ENCODE assay signal across 4 fruit fly cellular contexts in genomic region chr2L:12602200-12602628, dm6.
TF ChIP-seq lines count a peak whose summit lies in the region.

No protein-coding gene starts in this region.

- TF ChIP-seq CTCF in whole organism, embryonic (GFP tag; optimal IDR thresholded peaks at IDR 0.05; lab: Kevin White, UChicago) = no peak

TF ChIP-seq in whole organism, embryonic, 481 proteins besides CTCF, POLR2A, EP300 and RAD21:
- TF ChIP-seq CG11504 (tag; optimal IDR thresholded peaks at IDR 0.05; lab: Kevin White, UChicago) (peak; percentile 47), lmd (GFP tag; IDR thresholded peaks at IDR 0.05; lab: Robert Waterston, UW) (no peak), gem (tag; optimal IDR thresholded peaks at IDR 0.05; lab: Kevin White, UChicago) (peak; percentile 16), hbn (GFP tag; IDR thresholded peaks at IDR 0.05; lab: Robert Waterston, UW; ENCODE audit: partially characterized antibody) (no peak), CG17385 (GFP tag; optimal IDR thresholded peaks at IDR 0.05; lab: Kevin White, UChicago) (no peak), Eip74EF (GFP tag; optimal IDR thresholded peaks at IDR 0.05; lab: Kevin White, UChicago) (no peak), Opbp (GFP tag; IDR thresholded peaks at IDR 0.05; lab: Robert Waterston, UW; ENCODE audit: partially characterized antibody) (no peak), CG10321 (GFP tag; IDR thresholded peaks at IDR 0.05; lab: Robert Waterston, UW) (no peak), Jarid2 (GFP tag; optimal IDR thresholded peaks at IDR 0.05; lab: Kevin White, UChicago) (no peak), CG9215 (GFP tag; IDR thresholded peaks at IDR 0.05; lab: Robert Waterston, UW) (no peak), Sry-β (GFP tag; optimal IDR thresholded peaks at IDR 0.05; lab: Kevin White, UChicago) (no peak), dmrt11E (tag; optimal IDR thresholded peaks at IDR 0.05; lab: Kevin White, UChicago) (peak; percentile 20), inv (GFP tag; IDR thresholded peaks at IDR 0.05; lab: Robert Waterston, UW; ENCODE audit: partially characterized antibody) (no peak), dmrt99B (tag; optimal IDR thresholded peaks at IDR 0.05; lab: Kevin White, UChicago) (no peak), nom (GFP tag; optimal IDR thresholded peaks at IDR 0.05; lab: Kevin White, UChicago) (peak; percentile 40), bsh (GFP tag; optimal IDR thresholded peaks at IDR 0.05; lab: Kevin White, UChicago) (peak in 1 of 2 experiments; percentile 50), dimm (GFP tag; IDR thresholded peaks at IDR 0.05; lab: Robert Waterston, UW) (no peak), shn (GFP tag; optimal IDR thresholded peaks at IDR 0.05; lab: Kevin White, UChicago) (no peak)

TF ChIP-seq in whole organism, prepupa, 60 proteins besides CTCF, POLR2A, EP300 and RAD21 (continues in another document):
- TF ChIP-seq Lpt (GFP tag; optimal IDR thresholded peaks at IDR 0.05; lab: Kevin White, UChicago) (peak; percentile 38), CG8632 (GFP tag; optimal IDR thresholded peaks at IDR 0.05; lab: Kevin White, UChicago) (peak; percentile 71), Eip78C (GFP tag; lab: Kevin White, UChicago) (peak; percentile 95), salr (GFP tag; optimal IDR thresholded peaks at IDR 0.05; lab: Kevin White, UChicago) (peak in 1 of 2 experiments; percentile 64), CG11294 (GFP tag; IDR thresholded peaks at IDR 0.05; lab: Robert Waterston, UW) (no peak), Sox102F (GFP tag; optimal IDR thresholded peaks at IDR 0.05; lab: Kevin White, UChicago) (peak; percentile 34), dac (GFP tag; optimal IDR thresholded peaks at IDR 0.05; lab: Kevin White, UChicago) (no peak), CG8119 (GFP tag; IDR thresholded peaks at IDR 0.05; lab: Robert Waterston, UW) (peak; percentile 76), CG6276 (GFP tag; optimal IDR thresholded peaks at IDR 0.05; lab: Kevin White, UChicago) (peak; percentile 45), Blimp-1 (GFP tag; optimal IDR thresholded peaks at IDR 0.05; lab: Kevin White, UChicago) (no peak), CG6808 (GFP tag; optimal IDR thresholded peaks at IDR 0.05; lab: Kevin White, UChicago) (peak; percentile 84), CG11902 (GFP tag; optimal IDR thresholded peaks at IDR 0.05; lab: Kevin White, UChicago) (peak; percentile 3), net (GFP tag; optimal IDR thresholded peaks at IDR 0.05; lab: Kevin White, UChicago) (peak; percentile 22), Hr38 (GFP tag; optimal IDR thresholded peaks at IDR 0.05; lab: Kevin White, UChicago) (no peak), CG1621 (tag; optimal IDR thresholded peaks at IDR 0.05; lab: Kevin White, UChicago) (peak; percentile 49), pdm3 (GFP tag; optimal IDR thresholded peaks at IDR 0.05; lab: Kevin White, UChicago) (peak; percentile 65), Sox14 (GFP tag; optimal IDR thresholded peaks at IDR 0.05; lab: Kevin White, UChicago) (peak; percentile 33), CG11762 (GFP tag; optimal IDR thresholded peaks at IDR 0.05; lab: Kevin White, UChicago; ENCODE audit: insufficient read depth) (peak; percentile 44), CG4318 (GFP tag; optimal IDR thresholded peaks at IDR 0.05; lab: Kevin White, UChicago) (peak; percentile 6), spab (GFP tag; optimal IDR thresholded peaks at IDR 0.05; lab: Kevin White, UChicago) (peak; percentile 73), CG32006 (GFP tag; optimal IDR thresholded peaks at IDR 0.05; lab: Kevin White, UChicago) (peak; percentile 77), CG3032 (tag; optimal IDR thresholded peaks at IDR 0.05; lab: Kevin White, UChicago) (peak; percentile 85), Eip93F (GFP tag; optimal IDR thresholded peaks at IDR 0.05; lab: Kevin White, UChicago) (no peak), CG6163 (GFP tag; IDR thresholded peaks at IDR 0.05; lab: Robert Waterston, UW) (no peak), eg (GFP tag; IDR thresholded peaks at IDR 0.05; lab: Robert Waterston, UW) (no peak; the same call in 2 of the 3 replicates)

TF ChIP-seq in whole organism, pupa, 21 proteins besides CTCF, POLR2A, EP300 and RAD21:
- TF ChIP-seq CG13204 (GFP tag; optimal IDR thresholded peaks at IDR 0.05; lab: Kevin White, UChicago) (no peak), Pif1A (GFP tag; optimal IDR thresholded peaks at IDR 0.05; lab: Kevin White, UChicago) (peak; percentile 32), CG8159 (tag; optimal IDR thresholded peaks at IDR 0.05; lab: Kevin White, UChicago) (peak; percentile 91), Snoo (tag; optimal IDR thresholded peaks at IDR 0.05; lab: Kevin White, UChicago) (peak; percentile 56), CG34367 (tag; optimal IDR thresholded peaks at IDR 0.05; lab: Kevin White, UChicago) (peak; percentile 83), rn (GFP tag; IDR thresholded peaks at IDR 0.05; lab: Robert Waterston, UW) (no peak), CG8301 (tag; optimal IDR thresholded peaks at IDR 0.05; lab: Kevin White, UChicago) (peak; percentile 72), CG17806 (tag; optimal IDR thresholded peaks at IDR 0.05; lab: Kevin White, UChicago) (peak; percentile 78), D1 (tag; optimal IDR thresholded peaks at IDR 0.05; lab: Kevin White, UChicago) (peak; percentile 88), CG32121 (GFP tag; IDR thresholded peaks at IDR 0.05; lab: Robert Waterston, UW) (no peak; the same call in 1 of the 2 replicates), Pif1B (GFP tag; optimal IDR thresholded peaks at IDR 0.05; lab: Kevin White, UChicago) (peak; percentile 4), EcR (GFP tag; optimal IDR thresholded peaks at IDR 0.05; lab: Kevin White, UChicago) (no peak), CG4496 (GFP tag; IDR thresholded peaks at IDR 0.05; lab: Robert Waterston, UW) (peak; percentile 18; the same call in 1 of the 3 replicates), CG14655 (GFP tag; optimal IDR thresholded peaks at IDR 0.05; lab: Kevin White, UChicago) (peak; percentile 71), CG15710 (tag; optimal IDR thresholded peaks at IDR 0.05; lab: Kevin White, UChicago) (peak; percentile 86), CG9948 (tag; optimal IDR thresholded peaks at IDR 0.05; lab: Kevin White, UChicago) (peak; percentile 90), CG10348 (GFP tag; IDR thresholded peaks at IDR 0.05; lab: Robert Waterston, UW) (no peak), CG12605 (GFP tag; IDR thresholded peaks at IDR 0.05; lab: Robert Waterston, UW) (peak; percentile 45; the same call in 1 of the 2 replicates), fd96Ca (GFP tag; IDR thresholded peaks at IDR 0.05; lab: Robert Waterston, UW) (no peak), gl (tag; optimal IDR thresholded peaks at IDR 0.05; lab: Kevin White, UChicago) (peak; percentile 10), Ets98B (GFP tag; IDR thresholded peaks at IDR 0.05; lab: Robert Waterston, UW) (no peak)

TF ChIP-seq in whole organism, wandering third instar larva, 38 proteins besides CTCF, POLR2A, EP300 and RAD21:
- TF ChIP-seq Sp1 (GFP tag; optimal IDR thresholded peaks at IDR 0.05; lab: Kevin White, UChicago) (peak; percentile 77), ey (GFP tag; optimal IDR thresholded peaks at IDR 0.05; lab: Kevin White, UChicago) (peak; percentile 38), tai (GFP tag; optimal IDR thresholded peaks at IDR 0.05; lab: Kevin White, UChicago) (peak; percentile 4), fru (GFP tag; optimal IDR thresholded peaks at IDR 0.05; lab: Kevin White, UChicago) (peak; percentile 35), rgr (GFP tag; optimal IDR thresholded peaks at IDR 0.05; lab: Kevin White, UChicago) (peak; percentile 14), br (GFP tag; optimal IDR thresholded peaks at IDR 0.05; lab: Kevin White, UChicago) (peak; percentile 41), h (GFP tag; optimal IDR thresholded peaks at IDR 0.05; lab: Kevin White, UChicago) (peak; percentile 28), psq (GFP tag; optimal IDR thresholded peaks at IDR 0.05; lab: Kevin White, UChicago) (peak; percentile 13), foxo (GFP tag; optimal IDR thresholded peaks at IDR 0.05; lab: Kevin White, UChicago) (peak in 1 of 2 experiments; percentile 53), HLH106 (tag; optimal IDR thresholded peaks at IDR 0.05; lab: Kevin White, UChicago) (peak; percentile 61), Jra (GFP tag; optimal IDR thresholded peaks at IDR 0.05; lab: Kevin White, UChicago) (no peak), dsf (GFP tag; optimal IDR thresholded peaks at IDR 0.05; lab: Kevin White, UChicago; ENCODE audit: borderline replicate concordance) (no peak), dmrt93B (GFP tag; optimal IDR thresholded peaks at IDR 0.05; lab: Kevin White, UChicago) (no peak), GATAd (GFP tag; optimal IDR thresholded peaks at IDR 0.05; lab: Kevin White, UChicago) (no peak), Hnf4 (GFP tag; optimal IDR thresholded peaks at IDR 0.05; lab: Kevin White, UChicago) (peak; percentile 39), woc (GFP tag; optimal IDR thresholded peaks at IDR 0.05; lab: Kevin White, UChicago) (peak; percentile 45), OdsH (GFP tag; optimal IDR thresholded peaks at IDR 0.05; lab: Kevin White, UChicago) (peak; percentile 43)

Comparison
In these comparisons a context has a peak if more than half of its experiments do, and no peak if none do; other contexts are left out.
1. Of the 7 proteins assayed by ChIP-seq in both whole organism, embryonic and whole organism, prepupa: peak only in whole organism, embryonic: none; only in whole organism, prepupa: Hr39, Lpt and Sox102F; in both: none; in neither: 4.